Worm (Caenorhabditis elegans): Measurements from ENCODE around the gene Y57G11C.5.

Y57G11C.5 gene

ce11 chrIV:14797354-14797753 is 32.1 kb upstream of the Y57G11C.5 start, which contains the start of the genes Y57G11C.1147 and nuo-3:
TSS of gene Y57G11C.1147 (minus strand) at chrIV:14797514.
TSS of gene nuo-3 (minus strand) at chrIV:14797544.
- TF ChIP-seq flh-1 (GFP tag; optimal IDR thresholded peaks at IDR 0.05) (no peak), nhr-12 (tag; optimal IDR thresholded peaks at IDR 0.05) (no peak), unc-39 (tag; optimal IDR thresholded peaks at IDR 0.05) (no peak), snpc-4 (tag; optimal IDR thresholded peaks at IDR 0.05) (no peak), nhr-76 (tag; optimal IDR thresholded peaks at IDR 0.05) (no peak), bed-3 (GFP tag; optimal IDR thresholded peaks at IDR 0.05) (no peak), ztf-11 (tag; optimal IDR thresholded peaks at IDR 0.05) (no peak), sem-2 (GFP tag; optimal IDR thresholded peaks at IDR 0.05) (no peak), ceh-43 (GFP tag; optimal IDR thresholded peaks at IDR 0.05) (no peak), blmp-1 (tag; optimal IDR thresholded peaks at IDR 0.05) (no peak), elt-1 (tag; optimal IDR thresholded peaks at IDR 0.05; ENCODE audit: borderline replicate concordance, insufficient read depth) (no peak), drap-1 (GFP tag; optimal IDR thresholded peaks at IDR 0.05) (no peak), mep-1 (tag; optimal IDR thresholded peaks at IDR 0.05) (no peak), mab-5 (tag; optimal IDR thresholded peaks at IDR 0.05) (no peak), lsy-2 (tag; optimal IDR thresholded peaks at IDR 0.05) (no peak), zip-8 (tag; optimal IDR thresholded peaks at IDR 0.05) (no peak), ham-2 (GFP tag; optimal IDR thresholded peaks at IDR 0.05) (no peak)

ce11 chrIV:14795918-14796488 is 30.8 kb upstream of the Y57G11C.5 start, which contains the start of gene coq-3:
TSS of gene coq-3 (minus strand) at chrIV:14796324.
- TF ChIP-seq ces-1 (GFP tag; optimal IDR thresholded peaks at IDR 0.05) (no peak), bed-3 (GFP tag; optimal IDR thresholded peaks at IDR 0.05) (no peak), pha-4 (tag; optimal IDR thresholded peaks at IDR 0.05) (no peak), nhr-76 (tag; optimal IDR thresholded peaks at IDR 0.05) (no peak), unc-120 (tag; optimal IDR thresholded peaks at IDR 0.05; ENCODE audit: poor library complexity, severe bottlenecking) (no peak), elt-1 (tag; optimal IDR thresholded peaks at IDR 0.05; ENCODE audit: borderline replicate concordance, insufficient read depth) (no peak), unc-62 (GFP tag; optimal IDR thresholded peaks at IDR 0.05) (no peak), ceh-43 (GFP tag; optimal IDR thresholded peaks at IDR 0.05) (no peak)

- TF ChIP-seq ces-1 (GFP tag; optimal IDR thresholded peaks at IDR 0.05) (peak; percentile 51), unc-120 (tag; optimal IDR thresholded peaks at IDR 0.05; ENCODE audit: poor library complexity, severe bottlenecking) (peak; percentile 43), mls-2 (tag; optimal IDR thresholded peaks at IDR 0.05) (peak; percentile 44), cnd-1 (tag; optimal IDR thresholded peaks at IDR 0.05) (no peak), sptf-1 (tag; optimal IDR thresholded peaks at IDR 0.05) (peak; percentile 32), mep-1 (tag; optimal IDR thresholded peaks at IDR 0.05) (peak; percentile 6), nhr-28 (tag; optimal IDR thresholded peaks at IDR 0.05) (no peak), drap-1 (GFP tag; optimal IDR thresholded peaks at IDR 0.05) (no peak), lin-13 (tag; optimal IDR thresholded peaks at IDR 0.05) (peak; percentile 13), zip-8 (tag; optimal IDR thresholded peaks at IDR 0.05) (no peak), ceh-43 (GFP tag; optimal IDR thresholded peaks at IDR 0.05) (peak; percentile 14), blmp-1 (tag; optimal IDR thresholded peaks at IDR 0.05) (peak; percentile 94), ztf-11 (tag; optimal IDR thresholded peaks at IDR 0.05) (peak; percentile 14), unc-39 (tag; optimal IDR thresholded peaks at IDR 0.05) (no peak), nhr-76 (tag; optimal IDR thresholded peaks at IDR 0.05) (no peak), elt-1 (tag; optimal IDR thresholded peaks at IDR 0.05; ENCODE audit: borderline replicate concordance, insufficient read depth) (no peak), bed-3 (GFP tag; optimal IDR thresholded peaks at IDR 0.05) (no peak), ham-2 (GFP tag; optimal IDR thresholded peaks at IDR 0.05) (peak; percentile 48), nhr-237 (tag; optimal IDR thresholded peaks at IDR 0.05) (peak; percentile 1), ceh-83 (GFP tag; optimal IDR thresholded peaks at IDR 0.05) (no peak), lsy-2 (tag; optimal IDR thresholded peaks at IDR 0.05) (peak; percentile 41), mab-5 (tag; optimal IDR thresholded peaks at IDR 0.05) (no peak), ceh-39 (tag; optimal IDR thresholded peaks at IDR 0.05) (peak; percentile 75)
Observed at ce11 chrIV:14793900-14794624, 28.8 kb upstream of the Y57G11C.5 start.

ce11 chrIV:14792602-14793232 is 27.5 kb upstream of the Y57G11C.5 start, which contains the start of gene gdi-1:
TSS of gene gdi-1 (minus strand) at chrIV:14792887.
- TF ChIP-seq nhr-2 (tag; optimal IDR thresholded peaks at IDR 0.05) (no peak), pha-4 (tag; optimal IDR thresholded peaks at IDR 0.05) (no peak)
